Worm (Caenorhabditis elegans) whole organism, young adult: Measurements from ENCODE around the gene vps-41.

Source experiments
- F52B5.7 ChIP-seq: sonication (generic microtip); optimal IDR thresholded peaks from 2 replicates; lab custom pipeline; 2016; ENCODE audit warnings: mild to moderate bottlenecking, missing genetic modification characterization, missing compliant biosample characterization
- Y53F4B.3 ChIP-seq: fragments of 200-800 bp; sonication (Bioruptor generic); IDR thresholded peaks from 2 replicates; pipeline ENCODE4 v1.3.6; 2022; ENCODE audit warnings: missing genetic modification reagents, missing genetic modification characterization, missing compliant biosample characterization
- Y95B8A.8 ChIP-seq: fragments of 200-800 bp; sonication (Bioruptor generic); IDR thresholded peaks from 2 replicates; pipeline ENCODE4 v1.3.6; 2022; ENCODE audit warnings: missing genetic modification reagents, missing genetic modification characterization, missing compliant biosample characterization
- chd-7 ChIP-seq: sonication (generic microtip); optimal IDR thresholded peaks from 2 replicates; lab custom pipeline; 2016; ENCODE audit warnings: mild to moderate bottlenecking, missing genetic modification characterization, moderate library complexity, missing compliant biosample characterization
- gei-17 ChIP-seq: fragments of 200-800 bp; sonication (Bioruptor generic); optimal IDR thresholded peaks from 2 replicates; lab custom pipeline; 2018; ENCODE audit warnings: mild to moderate bottlenecking, missing genetic modification characterization, missing compliant biosample characterization
- hlh-26 ChIP-seq: fragments of 200-800 bp; sonication (Bioruptor generic); conservative IDR thresholded peaks from 2 replicates; pipeline ENCODE4 v1.3.6; 2022; ENCODE audit warnings: missing genetic modification reagents, missing genetic modification characterization, missing compliant biosample characterization
- lin-26 ChIP-seq: fragments of 200-800 bp; sonication (Bioruptor generic); IDR thresholded peaks from 2 replicates; pipeline ENCODE4 v1.3.6; 2022; ENCODE audit warnings: missing genetic modification reagents, missing genetic modification characterization, missing compliant biosample characterization
- madf-10 ChIP-seq: sonication (generic microtip); optimal IDR thresholded peaks from 2 replicates; lab custom pipeline; 2016; ENCODE audit warnings: mild to moderate bottlenecking, missing genetic modification characterization, missing compliant biosample characterization
- rcor-1 ChIP-seq: fragments of 200-800 bp; sonication (Bioruptor generic); IDR thresholded peaks from 2 replicates; pipeline ENCODE4 v1.3.6; 2022; ENCODE audit warnings: missing genetic modification reagents, missing genetic modification characterization, missing compliant biosample characterization
- ztf-18 ChIP-seq: sonication (generic microtip); optimal IDR thresholded peaks from 2 replicates; lab custom pipeline; 2016; ENCODE audit warnings: missing genotype, mild to moderate bottlenecking, missing genetic modification characterization, missing compliant biosample characterization
- ztf-28 ChIP-seq: fragments of 200-800 bp; sonication (Bioruptor generic); IDR thresholded peaks from 2 replicates; pipeline ENCODE4 v1.3.6; 2022; ENCODE audit warnings: missing genetic modification reagents, missing genetic modification characterization, missing compliant biosample characterization

DNA sequence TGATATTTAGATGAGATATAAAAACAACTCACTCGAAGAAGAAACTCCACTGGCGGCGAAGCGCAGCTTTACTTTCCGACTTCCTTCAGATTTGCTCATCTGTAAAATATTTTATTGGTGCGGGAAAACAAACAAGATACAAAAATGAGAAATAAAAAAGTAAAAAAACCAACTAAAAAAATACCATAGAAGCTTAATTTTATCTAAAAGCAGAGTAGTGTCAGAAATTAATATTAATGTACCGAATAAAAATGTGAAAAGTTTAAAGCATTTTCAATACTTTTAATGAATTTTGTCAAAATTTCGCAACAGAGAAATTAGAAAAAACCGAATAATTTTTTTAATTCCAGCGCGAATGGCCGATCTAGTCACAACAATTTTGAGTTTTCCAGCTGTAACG, 39.7 kb downstream of the vps-41 start, which contains the start of gene sto-2:
- TF ChIP-seq madf-10 (tag; lab: Kevin White, UChicago) (no peak), hlh-26 (GFP tag; lab: Robert Waterston, UW) (no peak), gei-17 (GFP tag; lab: Kevin White, UChicago) (no peak), lin-26 (GFP tag; lab: Robert Waterston, UW) (no peak), Y53F4B.3 (GFP tag; lab: Robert Waterston, UW) (no peak), chd-7 (tag; lab: Kevin White, UChicago) (no peak), ztf-28 (GFP tag; lab: Robert Waterston, UW) (no peak), rcor-1 (GFP tag; lab: Robert Waterston, UW) (no peak), Y95B8A.8 (no peak), F52B5.7 (tag; lab: Kevin White, UChicago) (no peak), ztf-18 (tag; lab: Kevin White, UChicago) (no peak)
